Worm (Caenorhabditis elegans): ENCODE results near the gene sqv-1.
"Not testable (repeated sequence)": the region's sequence is repeated elsewhere in the genome, so short reads cannot be mapped to it uniquely, and the experiment has no call there.

sqv-1 gene

ce11 chrIV:8347051-8347450, 13.9 kb upstream of the sqv-1 start, which contains the start of the genes F17E9.18 and F17E9.15:
Gene F17E9.18, minus strand, starts transcription at chrIV:8347151.
Gene F17E9.15, plus strand, starts transcription at chrIV:8347418.
- TF ChIP-seq dao-5 (tag; optimal IDR thresholded peaks at IDR 0.05) (no peak), W03F9.2 (tag; optimal IDR thresholded peaks at IDR 0.05) (no peak), him-1 (tag; optimal IDR thresholded peaks at IDR 0.05) (no peak)

- TF ChIP-seq W03F9.2 (tag; optimal IDR thresholded peaks at IDR 0.05), result no peak
Measured at ce11 chrIV:8348073-8348472, 12.8 kb upstream of the sqv-1 start, which contains the start of gene F17E9.4. Gene F17E9.4, plus strand, starts transcription at chrIV:8348373.

ce11 chrIV:8352036-8352435, 8.9 kb upstream of the sqv-1 start, which contains the start of gene F17E9.16:
Gene F17E9.16, plus strand, starts transcription at chrIV:8352336.
- TF ChIP-seq W03F9.2, dao-5, him-1 (tag; optimal IDR thresholded peaks at IDR 0.05): not testable (repeated sequence)

ce11 chrIV:8354572-8354971, 6.3 kb upstream of the sqv-1 start, which contains the start of gene F17E9.3:
Gene F17E9.3, plus strand, starts transcription at chrIV:8354872.
- no peak for TF ChIP-seq dao-5 (tag; optimal IDR thresholded peaks at IDR 0.05)
- no peak for TF ChIP-seq W03F9.2 (tag; optimal IDR thresholded peaks at IDR 0.05)
- no peak for TF ChIP-seq him-1 (tag; optimal IDR thresholded peaks at IDR 0.05)

- TF ChIP-seq dao-5 (tag; optimal IDR thresholded peaks at IDR 0.05), result no peak
- no peak for TF ChIP-seq W03F9.2 (tag; optimal IDR thresholded peaks at IDR 0.05)
- no peak for TF ChIP-seq him-1 (tag; optimal IDR thresholded peaks at IDR 0.05)
Measured at ce11 chrIV:8355592-8355991, 5.3 kb upstream of the sqv-1 start, which contains the start of the genes F17E9.2 and col-116. Gene F17E9.2, plus strand, starts transcription at chrIV:8355892. Gene col-116, plus strand, starts transcription at chrIV:8355906.

- TF ChIP-seq him-1 (tag; optimal IDR thresholded peaks at IDR 0.05) (no peak), W03F9.2 (tag; optimal IDR thresholded peaks at IDR 0.05) (no peak), dao-5 (tag; optimal IDR thresholded peaks at IDR 0.05) (no peak)
Measured at ce11 chrIV:8357299-8357698, 3.6 kb upstream of the sqv-1 start.

ce11 chrIV:8358492-8358891, 2.4 kb upstream of the sqv-1 start, which contains the start of gene D2096.13:
Gene D2096.13, minus strand, starts transcription at chrIV:8358592.
- no peak for TF ChIP-seq dao-5 (tag; optimal IDR thresholded peaks at IDR 0.05)
- TF ChIP-seq him-1 (tag; optimal IDR thresholded peaks at IDR 0.05), result no peak
- no peak for TF ChIP-seq W03F9.2 (tag; optimal IDR thresholded peaks at IDR 0.05)

- TF ChIP-seq him-1 (tag; optimal IDR thresholded peaks at IDR 0.05), result no peak
Measured at ce11 chrIV:8359716-8360407, 1.1 kb upstream of the sqv-1 start, which contains the start of gene D2096.5. Gene D2096.5, minus strand, starts transcription at chrIV:8359766.

- no peak for TF ChIP-seq him-1 (tag; optimal IDR thresholded peaks at IDR 0.05)
- TF ChIP-seq W03F9.2 (tag; optimal IDR thresholded peaks at IDR 0.05), result no peak
- TF ChIP-seq dao-5 (tag; optimal IDR thresholded peaks at IDR 0.05), result no peak
Measured at ce11 chrIV:8363163-8363562, 2.2 kb downstream of the sqv-1 start, which contains the start of gene D2096.12. Gene D2096.12, plus strand, starts transcription at chrIV:8363463.

- TF ChIP-seq W03F9.2 (tag; optimal IDR thresholded peaks at IDR 0.05), result no peak
- no peak for TF ChIP-seq him-1 (tag; optimal IDR thresholded peaks at IDR 0.05)
Measured at ce11 chrIV:8366295-8366694, 5.4 kb downstream of the sqv-1 start, which contains the start of gene aagr-1. Gene aagr-1, plus strand, starts transcription at chrIV:8366521.

- TF ChIP-seq dao-5 (tag; optimal IDR thresholded peaks at IDR 0.05) (no peak), him-1 (tag; optimal IDR thresholded peaks at IDR 0.05) (no peak), W03F9.2 (tag; optimal IDR thresholded peaks at IDR 0.05) (no peak)
Measured at ce11 chrIV:8367887-8368286, 7.0 kb downstream of the sqv-1 start.

- TF ChIP-seq him-1 (tag; optimal IDR thresholded peaks at IDR 0.05) (no peak), dao-5 (tag; optimal IDR thresholded peaks at IDR 0.05) (no peak), W03F9.2 (tag; optimal IDR thresholded peaks at IDR 0.05) (no peak)
Measured at ce11 chrIV:8369135-8369534, 8.2 kb downstream of the sqv-1 start, which contains the start of gene D2096.6. Gene D2096.6, minus strand, starts transcription at chrIV:8369235.

ce11 chrIV:8375381-8375780, 14.5 kb downstream of the sqv-1 start:
- peak; percentile 48 for TF ChIP-seq him-1 (tag; optimal IDR thresholded peaks at IDR 0.05)
- TF ChIP-seq W03F9.2 (tag; optimal IDR thresholded peaks at IDR 0.05), result peak; percentile 70
- TF ChIP-seq dao-5 (tag; optimal IDR thresholded peaks at IDR 0.05), result no peak

- TF ChIP-seq W03F9.2 (tag; optimal IDR thresholded peaks at IDR 0.05) (no peak), dao-5 (tag; optimal IDR thresholded peaks at IDR 0.05) (no peak), him-1 (tag; optimal IDR thresholded peaks at IDR 0.05) (no peak)
Measured at ce11 chrIV:8376923-8377322, 16.0 kb downstream of the sqv-1 start.
